Worm (Caenorhabditis elegans) whole organism, L1 larva: ENCODE data around the gene C26E1.2.

ENCODE experiments used
- dpl-1 ChIP-seq, 3 experiments: fragments of 150-350 bp in 2 of 3; sonication (generic microtip) in 1 of 3; optimal IDR thresholded peaks; 2 replicates each; lab custom pipeline; 2014 to 2017; ENCODE audit warnings: missing biosample characterization in 3 of 3, missing genetic modification characterization in 3 of 3, missing genetic modification reagents in 3 of 3
- mef-2 ChIP-seq: fragments of 150-350 bp; optimal IDR thresholded peaks from 2 replicates; lab custom pipeline; 2014; ENCODE audit warnings: missing biosample characterization, missing genetic modification characterization
- sox-4 ChIP-seq: sonication (generic microtip); optimal IDR thresholded peaks from 2 replicates; lab custom pipeline; 2016; ENCODE audit warnings: missing genetic modification characterization, missing compliant biosample characterization
- xbp-1 ChIP-seq: sonication (generic microtip); optimal IDR thresholded peaks from 2 replicates; lab custom pipeline; 2016; ENCODE audit warnings: missing genetic modification characterization, missing compliant biosample characterization

ce11 chrV:13258909-13259361, 46.0 kb upstream of the C26E1.2 start, which contains the start of gene C34D1.4:
- no peak for TF ChIP-seq sox-4
- no peak for TF ChIP-seq mef-2
- no peak for TF ChIP-seq dpl-1 (GFP tag; optimal IDR thresholded peaks at IDR 0.05; lab: Kevin White, UChicago)
- no peak for TF ChIP-seq xbp-1 (tag; lab: Kevin White, UChicago)
